Worm (Caenorhabditis elegans) whole organism, early embryonic: Measurements from ENCODE around the gene lact-4.

Source experiments
- B0310.2 ChIP-seq: sonication (generic microtip); optimal IDR thresholded peaks from 2 replicates; lab custom pipeline; 2016; ENCODE audit warnings: mild to moderate bottlenecking, missing genetic modification characterization, missing compliant biosample characterization
- F13C5.2 ChIP-seq: sonication (generic microtip); optimal IDR thresholded peaks from 2 replicates; lab custom pipeline; 2017; ENCODE audit warnings: mild to moderate bottlenecking, missing genetic modification characterization, inconsistent platforms, missing compliant biosample characterization
- aly-1 ChIP-seq: sonication (generic microtip); optimal IDR thresholded peaks from 2 replicates; lab custom pipeline; 2016; ENCODE audit warnings: missing genetic modification characterization, missing compliant biosample characterization
- ama-1 ChIP-seq: fragments of 150-350 bp; optimal IDR thresholded peaks from 2 replicates; lab custom pipeline; 2014
- ceh-13 ChIP-seq: fragments of 200-800 bp; sonication (Bioruptor generic); optimal IDR thresholded peaks from 2 replicates; lab custom pipeline; 2018; ENCODE audit warnings: mild to moderate bottlenecking, missing genetic modification characterization, missing compliant biosample characterization
- ceh-36 ChIP-seq: sonication (generic microtip); optimal IDR thresholded peaks from 2 replicates; lab custom pipeline; 2016; ENCODE audit warnings: missing genetic modification characterization, inconsistent platforms, missing compliant biosample characterization
- ets-7 ChIP-seq: sonication (generic microtip); optimal IDR thresholded peaks from 2 replicates; lab custom pipeline; 2016; ENCODE audit warnings: missing genotype, missing genetic modification characterization, missing compliant biosample characterization
- flt-1 ChIP-seq: fragments of 200-800 bp; sonication (Bioruptor generic); IDR thresholded peaks from 2 replicates; pipeline ENCODE4 v1.3.6; 2022; ENCODE audit warnings: missing genetic modification characterization, missing compliant biosample characterization
- hmbx-1 ChIP-seq: sonication (generic microtip); optimal IDR thresholded peaks from 2 replicates; lab custom pipeline; 2016; ENCODE audit warnings: mild to moderate bottlenecking, missing genetic modification characterization, missing compliant biosample characterization
- hmg-4 ChIP-seq: fragments of 200-800 bp; sonication (Bioruptor generic); optimal IDR thresholded peaks from 2 replicates; lab custom pipeline; 2018; ENCODE audit warnings: mild to moderate bottlenecking, missing genetic modification characterization, missing compliant biosample characterization
- hnd-1 ChIP-seq: sonication (generic microtip); optimal IDR thresholded peaks from 2 replicates; lab custom pipeline; 2016; ENCODE audit warnings: missing genetic modification characterization, missing compliant biosample characterization
- pes-1 ChIP-seq: fragments of 200-800 bp; sonication (Bioruptor generic); IDR thresholded peaks from 2 replicates; pipeline ENCODE4 v1.3.6; 2022; ENCODE audit warnings: missing genetic modification reagents, missing genetic modification characterization, missing compliant biosample characterization
- scrt-1 ChIP-seq: fragments of 200-800 bp; sonication (Bioruptor generic); IDR thresholded peaks from 2 replicates; pipeline ENCODE4 v1.3.6; 2022; ENCODE audit warnings: missing genetic modification characterization, missing compliant biosample characterization
- sea-1 ChIP-seq: fragments of 200-800 bp; sonication (Bioruptor generic); conservative IDR thresholded peaks from 2 replicates; pipeline ENCODE4 v1.3.6; 2022; ENCODE audit warnings: missing genetic modification characterization, missing compliant biosample characterization
- tbx-11 ChIP-seq: fragments of 200-800 bp; sonication (Bioruptor generic); IDR thresholded peaks from 2 replicates; pipeline ENCODE4 v1.3.6; 2022; ENCODE audit warnings: missing genetic modification characterization, missing compliant biosample characterization
- tbx-37 ChIP-seq: fragments of 200-800 bp; sonication (Bioruptor generic); conservative IDR thresholded peaks from 2 replicates; pipeline ENCODE4 v1.3.6; 2022; ENCODE audit warnings: missing genetic modification reagents, missing genetic modification characterization, missing compliant biosample characterization
- tra-4 ChIP-seq: sonication (generic microtip); optimal IDR thresholded peaks from 2 replicates; lab custom pipeline; 2017; ENCODE audit warnings: missing genetic modification characterization, missing compliant biosample characterization

The lact-4 gene

DNA sequence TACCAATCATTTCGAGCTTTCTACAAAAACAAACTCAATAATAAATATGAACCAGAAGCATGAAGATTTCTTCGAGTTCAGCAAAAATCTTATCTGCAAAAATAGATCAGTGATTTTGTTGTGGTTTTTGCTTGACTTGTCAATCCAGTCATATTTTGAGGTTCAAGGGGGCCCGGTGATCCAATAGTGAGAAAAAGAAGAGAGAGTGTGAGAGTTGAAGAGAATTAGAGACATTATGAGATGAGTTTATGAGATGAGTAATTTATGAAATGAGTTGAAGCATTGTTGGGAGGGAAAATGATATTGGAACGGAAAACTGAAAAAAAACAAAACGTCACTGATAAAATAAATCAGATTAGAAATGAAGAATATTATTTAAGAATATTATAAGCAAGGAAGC lies 28.7 kb upstream of the lact-4 start, which contains the start of gene T13H5.1:
TSS of gene T13H5.1 (minus strand) at position 101 of the 400 bp plus-strand sequence.
- TF ChIP-seq F13C5.2 (tag; lab: Kevin White, UChicago) (no peak), tra-4 (tag; lab: Kevin White, UChicago) (no peak), scrt-1 (GFP tag; lab: Robert Waterston, UW) (no peak), ets-7 (tag; lab: Kevin White, UChicago) (no peak), ceh-13 (no peak), aly-1 (tag; lab: Kevin White, UChicago) (no peak), hmg-4 (no peak), pes-1 (no peak), ceh-36 (tag; lab: Kevin White, UChicago) (no peak), hmbx-1 (no peak), sea-1 (GFP tag; lab: Robert Waterston, UW) (no peak)

ce11 chrII:8506759-8507158 lies 26.5 kb upstream of the lact-4 start:
- TF ChIP-seq scrt-1 (GFP tag; lab: Robert Waterston, UW) (no peak), sea-1 (GFP tag; lab: Robert Waterston, UW) (no peak), hnd-1 (tag; lab: Kevin White, UChicago) (no peak), flt-1 (GFP tag; lab: Robert Waterston, UW) (no peak), ceh-13 (no peak), hmg-4 (no peak)

- no peak for TF ChIP-seq pes-1
- no peak for TF ChIP-seq ceh-36 (tag; lab: Kevin White, UChicago)
- no peak for TF ChIP-seq ama-1 (lab: Kevin White, UChicago)
- no peak for TF ChIP-seq aly-1 (tag; lab: Kevin White, UChicago)
- no peak for TF ChIP-seq flt-1 (GFP tag; lab: Robert Waterston, UW)
- no peak for TF ChIP-seq tra-4 (tag; lab: Kevin White, UChicago)
- TF ChIP-seq B0310.2 (tag; lab: Kevin White, UChicago) = no peak
- no peak for TF ChIP-seq tbx-11 (GFP tag; lab: Robert Waterston, UW)
- TF ChIP-seq hmbx-1 = no peak
- TF ChIP-seq hnd-1 (tag; lab: Kevin White, UChicago) = no peak
- TF ChIP-seq ceh-13 = no peak
- no peak for TF ChIP-seq F13C5.2 (tag; lab: Kevin White, UChicago)
- no peak for TF ChIP-seq hmg-4
- no peak for TF ChIP-seq ets-7 (tag; lab: Kevin White, UChicago)
- TF ChIP-seq sea-1 (GFP tag; lab: Robert Waterston, UW) = no peak
- TF ChIP-seq scrt-1 (GFP tag; lab: Robert Waterston, UW) = no peak
- TF ChIP-seq tbx-37 = no peak
These were observed 23.9 kb upstream of the lact-4 start for ce11 chrII:8504074-8504724.

ce11 chrII:8499021-8499420 lies 18.7 kb upstream of the lact-4 start:
- TF ChIP-seq flt-1 (GFP tag; lab: Robert Waterston, UW) = no peak
- no peak for TF ChIP-seq pes-1
- TF ChIP-seq hmbx-1 = no peak
- no peak for TF ChIP-seq F13C5.2 (tag; lab: Kevin White, UChicago)
- no peak for TF ChIP-seq B0310.2 (tag; lab: Kevin White, UChicago)

- TF ChIP-seq F13C5.2 (tag; lab: Kevin White, UChicago) (no peak), ama-1 (lab: Kevin White, UChicago) (no peak), sea-1 (GFP tag; lab: Robert Waterston, UW) (no peak), hnd-1 (tag; lab: Kevin White, UChicago) (no peak), pes-1 (no peak), tbx-37 (no peak), tbx-11 (GFP tag; lab: Robert Waterston, UW) (no peak), ets-7 (tag; lab: Kevin White, UChicago) (no peak), ceh-36 (tag; lab: Kevin White, UChicago) (no peak), aly-1 (tag; lab: Kevin White, UChicago) (no peak), tra-4 (tag; lab: Kevin White, UChicago) (no peak), hmg-4 (no peak), flt-1 (GFP tag; lab: Robert Waterston, UW) (no peak), scrt-1 (GFP tag; lab: Robert Waterston, UW) (no peak), ceh-13 (no peak), B0310.2 (tag; lab: Kevin White, UChicago) (no peak)
These were observed 17.9 kb upstream of the lact-4 start for ce11 chrII:8498173-8498572.

DNA sequence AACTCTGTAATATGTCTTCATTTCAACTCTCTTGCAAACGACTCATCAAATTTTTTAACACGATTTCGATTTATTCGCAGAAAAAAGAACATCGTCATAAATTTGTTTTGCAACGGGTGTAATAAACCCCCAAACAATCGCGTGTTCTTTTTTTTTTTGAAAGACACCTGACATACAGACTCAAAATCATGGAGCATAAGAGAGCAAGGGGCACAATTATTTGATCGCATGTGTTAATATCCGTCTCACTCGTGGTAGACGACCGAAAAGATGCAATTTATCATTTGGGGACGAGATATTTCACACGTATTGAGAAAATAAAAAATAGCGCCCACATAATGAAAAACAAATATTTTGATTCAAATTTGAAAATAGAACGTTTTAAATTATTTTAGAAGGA lies 15.9 kb upstream of the lact-4 start:
- TF ChIP-seq tbx-37 (no peak), scrt-1 (GFP tag; lab: Robert Waterston, UW) (no peak), tbx-11 (GFP tag; lab: Robert Waterston, UW) (no peak), pes-1 (no peak), ceh-13 (no peak), flt-1 (GFP tag; lab: Robert Waterston, UW) (no peak), aly-1 (tag; lab: Kevin White, UChicago) (no peak), sea-1 (GFP tag; lab: Robert Waterston, UW) (no peak), F13C5.2 (tag; lab: Kevin White, UChicago) (no peak), hmg-4 (no peak), ama-1 (lab: Kevin White, UChicago) (no peak), ets-7 (tag; lab: Kevin White, UChicago) (no peak)

ce11 chrII:8494228-8494717 lies 14.0 kb upstream of the lact-4 start, which contains the start of gene M05D6.9:
TSS of gene M05D6.9 (plus strand) at chrII:8494278.
- TF ChIP-seq F13C5.2 (tag; lab: Kevin White, UChicago) (no peak), scrt-1 (GFP tag; lab: Robert Waterston, UW) (no peak), sea-1 (GFP tag; lab: Robert Waterston, UW) (no peak), ets-7 (tag; lab: Kevin White, UChicago) (no peak), hmbx-1 (no peak), ceh-13 (no peak), hnd-1 (tag; lab: Kevin White, UChicago) (no peak), tbx-37 (no peak), hmg-4 (no peak), ama-1 (lab: Kevin White, UChicago) (no peak), aly-1 (tag; lab: Kevin White, UChicago) (no peak), tra-4 (tag; lab: Kevin White, UChicago) (no peak), pes-1 (no peak), tbx-11 (GFP tag; lab: Robert Waterston, UW) (no peak), B0310.2 (tag; lab: Kevin White, UChicago) (no peak)
